Worm (Caenorhabditis elegans): ENCODE results near the gene cutc-1.
A peak's percentile ranks its signal among the peaks of the same experiment; 100 is the strongest.
"Not testable (repeated sequence)": the region's sequence is repeated elsewhere in the genome, so short reads cannot be mapped to it uniquely, and the experiment has no call there.

DNA sequence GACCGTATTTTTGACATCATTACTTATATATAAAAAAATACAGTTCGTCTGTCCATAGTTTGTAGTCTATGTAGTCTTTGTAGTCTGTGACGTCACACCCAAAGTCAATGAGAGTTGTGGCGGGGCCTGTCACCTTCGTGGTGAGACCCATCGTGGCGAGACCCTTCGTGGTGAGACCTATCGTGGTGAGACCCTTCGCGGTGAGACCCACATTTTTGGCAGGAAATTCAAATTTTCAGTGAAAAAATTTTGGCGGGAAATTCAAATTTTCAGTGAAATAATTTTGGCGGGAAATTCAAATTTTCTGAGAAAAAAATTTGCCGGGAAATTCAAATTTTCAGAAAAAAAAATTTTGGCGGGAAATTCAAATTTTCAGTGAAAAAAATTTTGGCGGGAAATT, 37.9 kb upstream of the cutc-1 start:
- not testable (repeated sequence) for TF ChIP-seq nhr-90 (tag; optimal IDR thresholded peaks at IDR 0.05; ENCODE audit: poor library complexity); pag-3 (tag; optimal IDR thresholded peaks at IDR 0.05; ENCODE audit: borderline replicate concordance, insufficient read depth); nhr-237 (tag; optimal IDR thresholded peaks at IDR 0.05); nhr-76 (tag; optimal IDR thresholded peaks at IDR 0.05); mdl-1 (tag; optimal IDR thresholded peaks at IDR 0.05); ama-1 (optimal IDR thresholded peaks at IDR 0.05); egl-27 (tag; optimal IDR thresholded peaks at IDR 0.05); unc-130 (tag; optimal IDR thresholded peaks at IDR 0.05); lsy-2 (tag; optimal IDR thresholded peaks at IDR 0.05); nhr-85 (tag); efl-3 (GFP tag; optimal IDR thresholded peaks at IDR 0.05); unc-62 (GFP tag; optimal IDR thresholded peaks at IDR 0.05); ztf-4 (tag; optimal IDR thresholded peaks at IDR 0.05)
- TF ChIP-seq unc-98 (GFP tag; IDR thresholded peaks at IDR 0.05), result peak; percentile 58; the same call in 1 of the 2 replicates
